Worm (Caenorhabditis elegans) whole organism, mixed stage, embryonic: ENCODE measurements around the gene nra-1.

Source experiments
- M03D4.4 ChIP-seq: sonication (generic microtip); optimal IDR thresholded peaks from 2 replicates; lab custom pipeline; 2017; ENCODE audit warnings: mild to moderate bottlenecking, missing genetic modification characterization, missing compliant biosample characterization
- bed-3 ChIP-seq: fragments of 200-800 bp; sonication (Bioruptor generic); optimal IDR thresholded peaks from 3 replicates; lab custom pipeline; 2018; ENCODE audit warnings: mild to moderate bottlenecking, missing genetic modification characterization, moderate library complexity, missing compliant biosample characterization
- blmp-1 ChIP-seq: fragments of 150-350 bp; optimal IDR thresholded peaks from 2 replicates; lab custom pipeline; 2014; ENCODE audit warnings: missing biosample characterization, missing genetic modification characterization
- ceh-39 ChIP-seq: fragments of 150-350 bp; optimal IDR thresholded peaks from 2 replicates; lab custom pipeline; 2014; ENCODE audit warnings: missing biosample characterization, missing genetic modification characterization
- ceh-43 ChIP-seq: fragments of 200-800 bp; sonication (Bioruptor generic); optimal IDR thresholded peaks from 2 replicates; lab custom pipeline; 2018; ENCODE audit warnings: mild to moderate bottlenecking, missing genetic modification characterization, moderate library complexity, missing compliant biosample characterization
- ceh-83 ChIP-seq: fragments of 200-800 bp; sonication (Bioruptor generic); optimal IDR thresholded peaks from 2 replicates; lab custom pipeline; 2018; ENCODE audit warnings: mild to moderate bottlenecking, missing genetic modification characterization, missing compliant biosample characterization
- ces-1 ChIP-seq: fragments of 150-350 bp; optimal IDR thresholded peaks from 2 replicates; lab custom pipeline; 2014; ENCODE audit warnings: missing biosample characterization, missing genetic modification reagents, missing genetic modification characterization
- cnd-1 ChIP-seq: fragments of 200-800 bp; sonication (Bioruptor generic); optimal IDR thresholded peaks from 2 replicates; lab custom pipeline; 2018; ENCODE audit warnings: mild to moderate bottlenecking, missing genetic modification characterization, missing compliant biosample characterization
- drap-1 ChIP-seq: fragments of 200-800 bp; sonication (Bioruptor generic); optimal IDR thresholded peaks from 3 replicates; lab custom pipeline; 2018; ENCODE audit warnings: mild to moderate bottlenecking, missing genetic modification characterization, missing compliant biosample characterization
- elt-1 ChIP-seq: sonication (generic microtip); optimal IDR thresholded peaks from 2 replicates; lab custom pipeline; 2017; ENCODE audit warnings: missing genetic modification characterization, mild to moderate bottlenecking, missing compliant biosample characterization, antibody characterized with exemption, moderate library complexity, borderline replicate concordance; ENCODE audit not compliant: insufficient read depth
- elt-3 ChIP-seq: fragments of 150-350 bp; optimal IDR thresholded peaks from 2 replicates; lab custom pipeline; 2014; ENCODE audit warnings: missing biosample characterization, missing genetic modification characterization
- flh-1 ChIP-seq: fragments of 200-800 bp; sonication (Bioruptor generic); optimal IDR thresholded peaks from 2 replicates; lab custom pipeline; 2018; ENCODE audit warnings: mild to moderate bottlenecking, missing genetic modification characterization, moderate library complexity, missing compliant biosample characterization
- ham-2 ChIP-seq: fragments of 200-800 bp; sonication (Bioruptor generic); optimal IDR thresholded peaks from 2 replicates; lab custom pipeline; 2018; ENCODE audit warnings: mild to moderate bottlenecking, missing genetic modification characterization, missing compliant biosample characterization
- hlh-1 ChIP-seq: fragments of 150-350 bp; optimal IDR thresholded peaks from 2 replicates; lab custom pipeline; 2014; ENCODE audit warnings: missing biosample characterization, missing genetic modification reagents, missing genetic modification characterization
- lin-13 ChIP-seq: fragments of 150-350 bp; optimal IDR thresholded peaks from 2 replicates; lab custom pipeline; 2014; ENCODE audit warnings: missing biosample characterization, missing genetic modification characterization
- lin-32 ChIP-seq: fragments of 200-800 bp; sonication (Bioruptor generic); optimal IDR thresholded peaks from 2 replicates; lab custom pipeline; 2018; ENCODE audit warnings: mild to moderate bottlenecking, missing genetic modification characterization, missing compliant biosample characterization
- lsy-2 ChIP-seq: fragments of 150-350 bp; optimal IDR thresholded peaks from 2 replicates; lab custom pipeline; 2014; ENCODE audit warnings: missing biosample characterization, missing genetic modification characterization
- mab-5 ChIP-seq: fragments of 150-350 bp; optimal IDR thresholded peaks from 2 replicates; lab custom pipeline; 2014; ENCODE audit warnings: missing biosample characterization, missing genetic modification characterization
- mep-1 ChIP-seq: fragments of 150-350 bp; optimal IDR thresholded peaks from 2 replicates; lab custom pipeline; 2017; ENCODE audit warnings: missing biosample characterization, missing genetic modification reagents, missing genetic modification characterization, inconsistent platforms
- mls-2 ChIP-seq: sonication (generic microtip); optimal IDR thresholded peaks from 2 replicates; lab custom pipeline; 2016; ENCODE audit warnings: mild to moderate bottlenecking, missing genetic modification characterization, moderate library complexity, missing compliant biosample characterization
- nhr-12 ChIP-seq: fragments of 150-350 bp; optimal IDR thresholded peaks from 2 replicates; lab custom pipeline; 2014; ENCODE audit warnings: missing biosample characterization, missing genetic modification characterization
- nhr-2 ChIP-seq: fragments of 150-350 bp; optimal IDR thresholded peaks from 2 replicates; lab custom pipeline; 2014; ENCODE audit warnings: missing biosample characterization, missing genetic modification characterization
- nhr-237 ChIP-seq: fragments of 150-350 bp; optimal IDR thresholded peaks from 2 replicates; lab custom pipeline; 2014; ENCODE audit warnings: missing biosample characterization, missing genetic modification characterization
- nhr-28 ChIP-seq: fragments of 150-350 bp; optimal IDR thresholded peaks from 2 replicates; lab custom pipeline; 2014; ENCODE audit warnings: missing biosample characterization, missing genetic modification characterization
- nhr-76 ChIP-seq: sonication (generic microtip); optimal IDR thresholded peaks from 2 replicates; lab custom pipeline; 2017; ENCODE audit warnings: missing biosample characterization, missing genetic modification characterization
- pha-4 ChIP-seq: fragments of 150-350 bp; optimal IDR thresholded peaks from 2 replicates; lab custom pipeline; 2018; ENCODE audit warnings: missing biosample characterization, missing genetic modification reagents, missing genetic modification characterization
- sem-2 ChIP-seq: fragments of 200-800 bp; sonication (Bioruptor generic); optimal IDR thresholded peaks from 2 replicates; lab custom pipeline; 2018; ENCODE audit warnings: mild to moderate bottlenecking, missing genetic modification characterization, missing compliant biosample characterization
- snpc-4 ChIP-seq: fragments of 150-350 bp; optimal IDR thresholded peaks from 2 replicates; lab custom pipeline; 2014; ENCODE audit warnings: missing biosample characterization, missing genetic modification characterization
- sptf-1 ChIP-seq: sonication (generic microtip); optimal IDR thresholded peaks from 2 replicates; lab custom pipeline; 2017; ENCODE audit warnings: mild to moderate bottlenecking, missing genetic modification characterization, moderate library complexity, missing compliant biosample characterization
- tbx-8 ChIP-seq: fragments of 200-800 bp; sonication (Bioruptor generic); optimal IDR thresholded peaks from 2 replicates; lab custom pipeline; 2018; ENCODE audit warnings: mild to moderate bottlenecking, missing genetic modification characterization, moderate library complexity, missing compliant biosample characterization
- unc-120 ChIP-seq: sonication (generic microtip); optimal IDR thresholded peaks from 2 replicates; lab custom pipeline; 2017; ENCODE audit warnings: missing genetic modification characterization, missing compliant biosample characterization; ENCODE audit not compliant: poor library complexity, severe bottlenecking
- unc-39 ChIP-seq: fragments of 150-350 bp; optimal IDR thresholded peaks from 2 replicates; lab custom pipeline; 2014; ENCODE audit warnings: missing biosample characterization, missing genetic modification characterization
- unc-62 ChIP-seq: fragments of 150-350 bp; optimal IDR thresholded peaks from 2 replicates; lab custom pipeline; 2014; ENCODE audit warnings: missing biosample characterization, missing genetic modification reagents, missing genetic modification characterization
- zip-8 ChIP-seq: fragments of 150-350 bp; optimal IDR thresholded peaks from 2 replicates; lab custom pipeline; 2014; ENCODE audit warnings: missing biosample characterization, missing genetic modification characterization
- ztf-11 ChIP-seq: fragments of 150-350 bp; optimal IDR thresholded peaks from 2 replicates; lab custom pipeline; 2014; ENCODE audit warnings: missing biosample characterization, missing genetic modification characterization

The nra-1 gene

DNA sequence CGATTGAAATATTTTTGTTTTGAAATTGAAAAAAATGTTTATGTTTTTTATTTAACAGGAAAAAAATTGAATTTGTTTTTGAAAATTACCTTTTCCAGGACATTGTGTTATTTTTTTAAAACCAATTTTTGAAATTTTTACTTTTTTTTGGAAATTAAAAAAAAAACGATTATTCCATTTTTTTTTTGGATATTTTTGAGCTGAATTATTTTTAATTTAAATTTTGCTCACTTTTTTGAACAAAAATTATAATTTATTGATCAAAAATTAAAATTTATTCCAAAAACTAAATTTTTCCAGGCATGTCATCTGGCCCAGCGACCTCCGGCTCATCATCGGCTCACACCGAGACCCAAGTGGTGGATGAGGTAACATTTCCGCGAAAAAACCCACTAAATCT, 29.0 kb downstream of the nra-1 start, which contains the start of gene gtf-2E1:
Gene gtf-2E1, plus strand, starts transcription at position 301 of the 400 bp plus-strand sequence.
- TF ChIP-seq blmp-1 (tag; lab: Kevin White, UChicago) (no peak), mls-2 (tag; lab: Kevin White, UChicago) (no peak), nhr-28 (tag; lab: Kevin White, UChicago) (no peak), unc-39 (tag; lab: Kevin White, UChicago) (no peak)

DNA sequence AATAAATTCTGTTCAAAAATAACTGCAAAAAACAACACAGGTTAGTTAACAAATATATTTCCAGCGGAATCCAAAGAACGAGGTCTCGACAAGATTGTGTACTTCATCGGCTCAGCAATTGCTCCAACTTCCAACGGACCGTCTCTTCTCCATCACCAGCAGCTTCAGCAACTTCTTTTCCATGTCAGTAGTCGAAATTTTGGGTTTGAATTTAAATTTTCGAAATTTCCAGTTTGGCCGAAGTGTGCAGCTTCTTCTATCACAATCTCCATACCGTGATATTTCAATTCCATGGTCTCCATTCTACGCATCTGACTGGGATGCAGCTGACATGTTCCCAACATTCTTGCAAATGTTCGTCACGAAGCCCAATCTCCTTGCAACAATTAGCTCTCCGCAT, 30.6 kb downstream of the nra-1 start:
- no peak for TF ChIP-seq unc-62 (GFP tag; lab: Kevin White, UChicago)
- no peak for TF ChIP-seq snpc-4 (tag; lab: Kevin White, UChicago)
- TF ChIP-seq cnd-1 (tag; lab: Kevin White, UChicago): no peak
- no peak for TF ChIP-seq blmp-1 (tag; lab: Kevin White, UChicago)
- no peak for TF ChIP-seq ces-1 (GFP tag; lab: Kevin White, UChicago)
- no peak for TF ChIP-seq sptf-1
- TF ChIP-seq sem-2: no peak
- TF ChIP-seq pha-4: no peak
- TF ChIP-seq ceh-83 (GFP tag; lab: Kevin White, UChicago): no peak
- TF ChIP-seq nhr-28 (tag; lab: Kevin White, UChicago): no peak
- TF ChIP-seq nhr-76 (tag; lab: Kevin White, UChicago): no peak
- TF ChIP-seq M03D4.4 (tag; lab: Kevin White, UChicago): no peak
- TF ChIP-seq zip-8 (tag; lab: Kevin White, UChicago): no peak
- TF ChIP-seq lin-13 (tag; lab: Kevin White, UChicago): no peak
- TF ChIP-seq nhr-237 (tag; lab: Kevin White, UChicago): no peak
- no peak for TF ChIP-seq lsy-2 (tag; lab: Kevin White, UChicago)
- TF ChIP-seq mab-5 (tag; lab: Kevin White, UChicago): no peak
- TF ChIP-seq, all 35 proteins: peak for 0

DNA sequence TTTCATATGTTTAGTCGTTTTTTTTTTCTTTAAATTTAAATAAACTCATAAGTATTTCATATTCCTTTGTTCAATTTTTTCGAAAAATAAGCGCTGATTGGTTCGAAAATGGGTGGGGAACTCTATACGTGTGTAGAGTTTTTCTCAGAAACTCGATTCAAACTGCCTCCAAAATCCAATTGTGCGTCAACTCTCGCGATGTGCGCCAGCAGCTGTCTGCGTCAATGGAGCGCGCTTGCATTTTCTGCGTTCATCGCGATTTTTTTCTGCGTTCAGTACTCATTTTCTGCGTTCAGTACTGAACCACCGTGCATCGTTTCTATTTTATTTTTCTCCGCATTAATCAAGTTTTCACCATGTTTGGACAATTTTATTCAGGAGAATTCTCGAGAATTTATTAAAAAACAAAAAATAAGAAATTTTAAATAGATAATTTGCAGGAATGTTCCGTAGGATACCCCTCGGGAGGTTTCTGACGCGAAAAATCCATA, 34.3 kb downstream of the nra-1 start, which contains the start of gene eelo-2:
Gene eelo-2, plus strand, starts transcription at position 441 of the 491 bp plus-strand sequence.
- TF ChIP-seq lin-32 (GFP tag; lab: Kevin White, UChicago) (no peak), nhr-237 (tag; lab: Kevin White, UChicago) (peak; percentile 97), hlh-1 (tag; lab: Kevin White, UChicago) (peak; percentile 73), blmp-1 (tag; lab: Kevin White, UChicago) (no peak), snpc-4 (tag; lab: Kevin White, UChicago) (no peak), mab-5 (tag; lab: Kevin White, UChicago) (peak; percentile 78), ztf-11 (tag; lab: Kevin White, UChicago) (peak; percentile 79), pha-4 (peak; percentile 99), unc-120 (tag; lab: Kevin White, UChicago) (peak; percentile 17), lsy-2 (tag; lab: Kevin White, UChicago) (peak; percentile 91), ceh-43 (GFP tag; lab: Kevin White, UChicago) (peak; percentile 48), tbx-8 (GFP tag; lab: Kevin White, UChicago) (no peak), nhr-2 (tag; lab: Kevin White, UChicago) (peak; percentile 60), elt-3 (no peak), zip-8 (tag; lab: Kevin White, UChicago) (no peak), sem-2 (no peak), unc-39 (tag; lab: Kevin White, UChicago) (peak; percentile 19), cnd-1 (tag; lab: Kevin White, UChicago) (peak; percentile 81), M03D4.4 (tag; lab: Kevin White, UChicago) (peak; percentile 73), sptf-1 (peak; percentile 90), flh-1 (no peak), nhr-76 (tag; lab: Kevin White, UChicago) (no peak), ceh-39 (tag; lab: Kevin White, UChicago) (peak; percentile 80), ceh-83 (GFP tag; lab: Kevin White, UChicago) (no peak), elt-1 (peak; percentile 46), unc-62 (GFP tag; lab: Kevin White, UChicago) (peak; percentile 71), nhr-12 (no peak), ham-2 (GFP tag; lab: Kevin White, UChicago) (no peak), nhr-28 (tag; lab: Kevin White, UChicago) (no peak), drap-1 (peak; percentile 81), mep-1 (peak; percentile 98), lin-13 (tag; lab: Kevin White, UChicago) (peak; percentile 99), mls-2 (tag; lab: Kevin White, UChicago) (peak; percentile 72), ces-1 (GFP tag; lab: Kevin White, UChicago) (peak; percentile 78), bed-3 (GFP tag; lab: Kevin White, UChicago) (no peak)
